Worm (Caenorhabditis elegans) whole organism, L4 larva: ENCODE measurements around the gene pnc-2.

Experiments
- aly-2 ChIP-seq: sonication (generic microtip); optimal IDR thresholded peaks from 2 replicates; lab custom pipeline; 2018; ENCODE audit warnings: missing biosample characterization, missing genetic modification characterization
- jun-1 ChIP-seq: fragments of 150-350 bp; optimal IDR thresholded peaks from 2 replicates; lab custom pipeline; 2014; ENCODE audit warnings: missing biosample characterization, missing genetic modification reagents, missing genetic modification characterization
- nhr-10 ChIP-seq: fragments of 150-350 bp; optimal IDR thresholded peaks from 2 replicates; lab custom pipeline; 2014; ENCODE audit warnings: missing biosample characterization, missing genetic modification characterization

DNA sequence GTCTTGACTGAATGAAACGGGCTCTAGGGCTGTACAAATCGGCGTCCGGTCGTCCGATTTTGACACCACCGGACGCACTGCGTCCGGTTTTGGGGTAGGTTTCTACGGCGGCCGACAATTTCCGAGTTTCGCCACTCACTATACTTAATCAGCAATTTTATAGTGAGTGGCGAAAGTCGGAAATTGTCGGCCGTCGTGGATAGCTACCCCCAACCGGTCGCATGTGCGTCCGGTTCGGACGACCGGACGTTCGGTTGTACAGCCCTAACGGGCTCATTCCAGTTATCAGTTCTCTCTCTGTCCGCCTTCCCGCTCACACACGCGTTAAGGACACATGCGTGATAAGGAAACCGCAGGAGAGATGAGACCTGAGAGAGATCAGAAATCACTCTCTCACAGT is 23.2 kb upstream of the pnc-2 start, which contains the start of gene Y57G11C.1131:
- TF ChIP-seq jun-1 (tag; lab: Kevin White, UChicago) (no peak), aly-2 (no peak), nhr-10 (tag; lab: Kevin White, UChicago) (no peak)
